Fruit fly (Drosophila melanogaster) whole organism, embryonic: Measurements from ENCODE around the gene CG7794.

Experiments used
- Bdp1 ChIP-seq: fragments of 200-800 bp; sonication (Bioruptor generic); optimal IDR thresholded peaks from 3 replicates; lab custom pipeline; 2016; ENCODE audit warnings: missing biosample characterization, missing genetic modification characterization
- CG13287 ChIP-seq: fragments of 200-800 bp; sonication (Bioruptor generic); IDR thresholded peaks from 2 replicates; pipeline ENCODE4 v1.3.6; 2022; ENCODE audit warnings: missing biosample characterization, missing genetic modification characterization; ENCODE audit not compliant: partially characterized antibody
- CG13624 ChIP-seq: fragments of 200-800 bp; sonication (Bioruptor generic); optimal IDR thresholded peaks from 2 replicates; lab custom pipeline; 2016; ENCODE audit warnings: missing biosample characterization, missing genetic modification characterization
- CG17359 ChIP-seq: fragments of 200-800 bp; sonication (Bioruptor generic); optimal IDR thresholded peaks from 3 replicates; lab custom pipeline; 2018; ENCODE audit warnings: missing biosample characterization, mild to moderate bottlenecking, missing genetic modification characterization, moderate library complexity
- CG5245 ChIP-seq: fragments of 200-800 bp; sonication (Bioruptor generic); optimal IDR thresholded peaks from 3 replicates; lab custom pipeline; 2016; ENCODE audit warnings: missing biosample characterization, missing genetic modification characterization
- CG6813 ChIP-seq: fragments of 200-800 bp; sonication (Bioruptor generic); optimal IDR thresholded peaks from 2 replicates; lab custom pipeline; 2017; ENCODE audit warnings: missing biosample characterization, missing genetic modification characterization, mild to moderate bottlenecking, moderate library complexity, missing genetic modification reagents
- CG7372 ChIP-seq: fragments of 200-800 bp; sonication (Bioruptor generic); IDR thresholded peaks from 2 replicates; pipeline ENCODE4 v1.3.6; 2022; ENCODE audit warnings: missing biosample characterization, missing genetic modification characterization
- CG7786 ChIP-seq: fragments of 200-800 bp; sonication (Bioruptor generic); optimal IDR thresholded peaks from 2 replicates; lab custom pipeline; 2016; ENCODE audit warnings: missing biosample characterization, missing genetic modification characterization
- Opbp ChIP-seq: fragments of 200-800 bp; sonication (Bioruptor generic); IDR thresholded peaks from 3 replicates; pipeline ENCODE4 v1.3.6; 2022; ENCODE audit warnings: missing biosample characterization, missing genetic modification characterization; ENCODE audit not compliant: partially characterized antibody
- ci ChIP-seq: fragments of 200-800 bp; sonication (Bioruptor generic); IDR thresholded peaks from 3 replicates; pipeline ENCODE4 v1.3.6; 2022; ENCODE audit warnings: missing biosample characterization, missing genetic modification characterization
- repo ChIP-seq: fragments of 200-800 bp; sonication (Bioruptor generic); optimal IDR thresholded peaks from 2 replicates; lab custom pipeline; 2016; ENCODE audit warnings: missing biosample characterization, missing genetic modification characterization

dm6 chr3R:18004698-18005097 is 18.8 kb upstream of the CG7794 start:
- no peak for TF ChIP-seq ci (GFP tag; lab: Robert Waterston, UW)
- no peak for TF ChIP-seq Bdp1 (GFP tag; lab: Kevin White, UChicago)
- TF ChIP-seq CG5245 (GFP tag; lab: Kevin White, UChicago), result no peak
- TF ChIP-seq CG17359 (tag; lab: Kevin White, UChicago), result no peak
- no peak for TF ChIP-seq CG7372 (GFP tag; lab: Robert Waterston, UW)
- no peak for TF ChIP-seq repo
- TF ChIP-seq CG13624 (GFP tag; lab: Kevin White, UChicago), result no peak
- TF ChIP-seq CG13287, result no peak
- TF ChIP-seq Opbp (GFP tag; lab: Robert Waterston, UW), result no peak
- TF ChIP-seq CG7786 (GFP tag; lab: Kevin White, UChicago), result no peak
- no peak for TF ChIP-seq CG6813 (GFP tag; lab: Kevin White, UChicago)
